Fruit fly (Drosophila melanogaster): Measurements from ENCODE around the gene CG31798.

Gene CG31798

dm6 chr2L:19430343-19430742, 36.4 kb downstream of the CG31798 start, which contains the start of gene RtcB:
Gene RtcB (plus strand): TSS chr2L:19430643.
- TF ChIP-seq CG12768 (GFP tag; optimal IDR thresholded peaks at IDR 0.05) = no peak
- no peak for TF ChIP-seq CG7101 (tag; optimal IDR thresholded peaks at IDR 0.05)
- TF ChIP-seq CG7045 (GFP tag; optimal IDR thresholded peaks at IDR 0.05) = no peak
- no peak for TF ChIP-seq kay (GFP tag; ENCODE audit: borderline replicate concordance)
- TF ChIP-seq Clk (GFP tag; optimal IDR thresholded peaks at IDR 0.05) = no peak
- TF ChIP-seq ovo (GFP tag; optimal IDR thresholded peaks at IDR 0.05) = no peak
- TF ChIP-seq Crg-1 (GFP tag; optimal IDR thresholded peaks at IDR 0.05) = no peak
- no peak for TF ChIP-seq cnc (optimal IDR thresholded peaks at IDR 0.05)
- TF ChIP-seq CG1620 (GFP tag; optimal IDR thresholded peaks at IDR 0.05) = no peak
- TF ChIP-seq toe (GFP tag; optimal IDR thresholded peaks at IDR 0.05) = no peak
- TF ChIP-seq cic (GFP tag; optimal IDR thresholded peaks at IDR 0.05) = no peak
- no peak for TF ChIP-seq CG14711 (tag; optimal IDR thresholded peaks at IDR 0.05)
- TF ChIP-seq Hr96 (GFP tag; optimal IDR thresholded peaks at IDR 0.05) = no peak
- TF ChIP-seq CG11617 (GFP tag; optimal IDR thresholded peaks at IDR 0.05) = no peak
- peak; percentile 60 for TF ChIP-seq tj (GFP tag; optimal IDR thresholded peaks at IDR 0.05)
- peak; percentile 0 for TF ChIP-seq bab1 (GFP tag; optimal IDR thresholded peaks at IDR 0.05)

- TF ChIP-seq CG12768 (GFP tag; optimal IDR thresholded peaks at IDR 0.05) (peak; percentile 64), Hr96 (GFP tag; optimal IDR thresholded peaks at IDR 0.05) (no peak), CG5204 (GFP tag; optimal IDR thresholded peaks at IDR 0.05) (no peak), Mnt (GFP tag; optimal IDR thresholded peaks at IDR 0.05) (peak; percentile 66), ovo (GFP tag; optimal IDR thresholded peaks at IDR 0.05) (no peak), CG1620 (GFP tag; optimal IDR thresholded peaks at IDR 0.05) (no peak), CG7045 (GFP tag; optimal IDR thresholded peaks at IDR 0.05) (no peak), CG14711 (tag; optimal IDR thresholded peaks at IDR 0.05) (peak; percentile 12), tj (GFP tag; optimal IDR thresholded peaks at IDR 0.05) (peak; percentile 45), CG7101 (tag; optimal IDR thresholded peaks at IDR 0.05) (peak; percentile 26), CG11617 (GFP tag; optimal IDR thresholded peaks at IDR 0.05) (no peak), bab1 (GFP tag; optimal IDR thresholded peaks at IDR 0.05) (peak; percentile 73), cnc (optimal IDR thresholded peaks at IDR 0.05) (no peak), Clk (GFP tag; optimal IDR thresholded peaks at IDR 0.05) (no peak), kay (GFP tag; ENCODE audit: borderline replicate concordance) (no peak), pad (GFP tag; optimal IDR thresholded peaks at IDR 0.05) (no peak), CG33017 (tag; optimal IDR thresholded peaks at IDR 0.05) (peak; percentile 46), cic (GFP tag; optimal IDR thresholded peaks at IDR 0.05) (peak; percentile 73), toe (GFP tag; optimal IDR thresholded peaks at IDR 0.05) (no peak), Crg-1 (GFP tag; optimal IDR thresholded peaks at IDR 0.05) (peak; percentile 9)
Observed at dm6 chr2L:19432424-19433015, 38.6 kb downstream of the CG31798 start, which contains the start of gene Rab9. Gene Rab9 (plus strand): TSS chr2L:19432574.

dm6 chr2L:19433292-19433691, 39.3 kb downstream of the CG31798 start:
- TF ChIP-seq CG5204 (GFP tag; optimal IDR thresholded peaks at IDR 0.05) (peak; percentile 52), pad (GFP tag; optimal IDR thresholded peaks at IDR 0.05) (peak; percentile 33), kay (GFP tag; ENCODE audit: borderline replicate concordance) (peak; percentile 85), Mnt (GFP tag; optimal IDR thresholded peaks at IDR 0.05) (peak; percentile 25), CG7045 (GFP tag; optimal IDR thresholded peaks at IDR 0.05) (peak; percentile 31), Crg-1 (GFP tag; optimal IDR thresholded peaks at IDR 0.05) (peak; percentile 20), CG1620 (GFP tag; optimal IDR thresholded peaks at IDR 0.05) (no peak), CG33017 (tag; optimal IDR thresholded peaks at IDR 0.05) (peak; percentile 71), toe (GFP tag; optimal IDR thresholded peaks at IDR 0.05) (peak; percentile 64), CG11617 (GFP tag; optimal IDR thresholded peaks at IDR 0.05) (peak; percentile 20), Clk (GFP tag; optimal IDR thresholded peaks at IDR 0.05) (peak; percentile 31), CG12768 (GFP tag; optimal IDR thresholded peaks at IDR 0.05) (peak; percentile 76), tj (GFP tag; optimal IDR thresholded peaks at IDR 0.05) (peak; percentile 67), cnc (optimal IDR thresholded peaks at IDR 0.05) (no peak), CG7101 (tag; optimal IDR thresholded peaks at IDR 0.05) (peak; percentile 62), cic (GFP tag; optimal IDR thresholded peaks at IDR 0.05) (peak; percentile 36), ovo (GFP tag; optimal IDR thresholded peaks at IDR 0.05) (peak; percentile 3), CG14711 (tag; optimal IDR thresholded peaks at IDR 0.05) (peak; percentile 60), Hr96 (GFP tag; optimal IDR thresholded peaks at IDR 0.05) (peak; percentile 60), bab1 (GFP tag; optimal IDR thresholded peaks at IDR 0.05) (peak; percentile 2)

dm6 chr2L:19434260-19434659, 40.3 kb downstream of the CG31798 start:
- TF ChIP-seq CG7045 (GFP tag; optimal IDR thresholded peaks at IDR 0.05) (peak; percentile 57), CG7101 (tag; optimal IDR thresholded peaks at IDR 0.05) (peak; percentile 72), ovo (GFP tag; optimal IDR thresholded peaks at IDR 0.05) (peak; percentile 34), CG11617 (GFP tag; optimal IDR thresholded peaks at IDR 0.05) (peak; percentile 40), Crg-1 (GFP tag; optimal IDR thresholded peaks at IDR 0.05) (no peak), toe (GFP tag; optimal IDR thresholded peaks at IDR 0.05) (peak; percentile 6), CG14711 (tag; optimal IDR thresholded peaks at IDR 0.05) (peak; percentile 10), pad (GFP tag; optimal IDR thresholded peaks at IDR 0.05) (peak; percentile 26), CG33017 (tag; optimal IDR thresholded peaks at IDR 0.05) (peak; percentile 66), tj (GFP tag; optimal IDR thresholded peaks at IDR 0.05) (no peak), Hr96 (GFP tag; optimal IDR thresholded peaks at IDR 0.05) (no peak), cic (GFP tag; optimal IDR thresholded peaks at IDR 0.05) (peak; percentile 89), CG12768 (GFP tag; optimal IDR thresholded peaks at IDR 0.05) (peak; percentile 11)

- TF ChIP-seq CG7045 (GFP tag; optimal IDR thresholded peaks at IDR 0.05) = no peak
- no peak for TF ChIP-seq cic (GFP tag; optimal IDR thresholded peaks at IDR 0.05)
- TF ChIP-seq CG33017 (tag; optimal IDR thresholded peaks at IDR 0.05) = no peak
- no peak for TF ChIP-seq toe (GFP tag; optimal IDR thresholded peaks at IDR 0.05)
- no peak for TF ChIP-seq ovo (GFP tag; optimal IDR thresholded peaks at IDR 0.05)
- no peak for TF ChIP-seq CG12768 (GFP tag; optimal IDR thresholded peaks at IDR 0.05)
- TF ChIP-seq pad (GFP tag; optimal IDR thresholded peaks at IDR 0.05) = no peak
- no peak for TF ChIP-seq Mnt (GFP tag; optimal IDR thresholded peaks at IDR 0.05)
Observed at dm6 chr2L:19438685-19439597, 45.0 kb downstream of the CG31798 start.
